Fruit fly (Drosophila melanogaster) whole organism, pupa: ENCODE measurements around the gene Rev1.

Experiments
- CG10348 ChIP-seq: fragments of 200-800 bp; sonication (Bioruptor generic); IDR thresholded peaks from 2 replicates; pipeline ENCODE4 v1.3.6; 2022; ENCODE audit warnings: missing biosample characterization, missing genetic modification characterization
- CG12605 ChIP-seq: fragments of 200-800 bp; sonication (Bioruptor generic); IDR thresholded peaks from 2 replicates; pipeline ENCODE4 v1.3.6; 2022; ENCODE audit warnings: missing biosample characterization, missing genetic modification characterization
- CG13204 ChIP-seq: fragments of 200-800 bp; sonication (Bioruptor generic); optimal IDR thresholded peaks from 2 replicates; lab custom pipeline; 2018; ENCODE audit warnings: missing biosample characterization, mild to moderate bottlenecking, missing genetic modification characterization, moderate library complexity
- CG14655 ChIP-seq: fragments of 200-800 bp; sonication (Bioruptor generic); optimal IDR thresholded peaks from 3 replicates; lab custom pipeline; 2017; ENCODE audit warnings: mild to moderate bottlenecking, missing biosample characterization, missing genetic modification reagents, missing genetic modification characterization
- CG15710 ChIP-seq: fragments of 200-800 bp; sonication (Bioruptor generic); optimal IDR thresholded peaks from 2 replicates; lab custom pipeline; 2018; ENCODE audit warnings: missing biosample characterization, mild to moderate bottlenecking, missing genetic modification characterization, moderate library complexity
- CG17806 ChIP-seq: fragments of 200-800 bp; sonication (Bioruptor generic); optimal IDR thresholded peaks from 2 replicates; lab custom pipeline; 2018; ENCODE audit warnings: missing biosample characterization, mild to moderate bottlenecking, missing genetic modification characterization, moderate library complexity
- CG32121 ChIP-seq: fragments of 200-800 bp; sonication (Bioruptor generic); IDR thresholded peaks from 2 replicates; pipeline ENCODE4 v1.3.6; 2022; ENCODE audit warnings: missing biosample characterization, missing genetic modification characterization
- CG34367 ChIP-seq: fragments of 200-800 bp; sonication (Bioruptor generic); optimal IDR thresholded peaks from 2 replicates; lab custom pipeline; 2018; ENCODE audit warnings: missing biosample characterization, mild to moderate bottlenecking, missing genetic modification characterization
- CG4496 ChIP-seq: fragments of 200-800 bp; sonication (Bioruptor generic); IDR thresholded peaks from 3 replicates; pipeline ENCODE4 v1.3.6; 2022; ENCODE audit warnings: missing biosample characterization, missing genetic modification characterization
- CG8159 ChIP-seq: fragments of 200-800 bp; sonication (Bioruptor generic); optimal IDR thresholded peaks from 3 replicates; lab custom pipeline; 2018; ENCODE audit warnings: missing biosample characterization, mild to moderate bottlenecking, missing genetic modification characterization, moderate library complexity
- CG8301 ChIP-seq: fragments of 200-800 bp; sonication (Bioruptor generic); optimal IDR thresholded peaks from 2 replicates; lab custom pipeline; 2018; ENCODE audit warnings: missing biosample characterization, mild to moderate bottlenecking, missing genetic modification characterization
- CG9948 ChIP-seq: fragments of 200-800 bp; sonication (Bioruptor generic); optimal IDR thresholded peaks from 2 replicates; lab custom pipeline; 2018; ENCODE audit warnings: missing biosample characterization, mild to moderate bottlenecking, missing genetic modification characterization, moderate library complexity
- D1 ChIP-seq: fragments of 200-800 bp; sonication (Bioruptor generic); optimal IDR thresholded peaks from 2 replicates; lab custom pipeline; 2018; ENCODE audit warnings: missing biosample characterization, mild to moderate bottlenecking, missing genetic modification characterization, moderate library complexity
- EcR ChIP-seq: fragments of 200-800 bp; sonication (Bioruptor generic); optimal IDR thresholded peaks from 3 replicates; lab custom pipeline; 2019; ENCODE audit warnings: missing biosample characterization, missing genetic modification characterization, mild to moderate bottlenecking, moderate library complexity, missing genetic modification reagents
- Ets98B ChIP-seq: fragments of 200-800 bp; sonication (Bioruptor generic); IDR thresholded peaks from 2 replicates; pipeline ENCODE4 v1.3.6; 2022; ENCODE audit warnings: missing biosample characterization, missing genetic modification characterization
- Pif1A ChIP-seq: fragments of 200-800 bp; sonication (Bioruptor generic); optimal IDR thresholded peaks from 3 replicates; lab custom pipeline; 2016; ENCODE audit warnings: missing biosample characterization, missing genetic modification characterization
- Pif1B ChIP-seq: fragments of 200-800 bp; sonication (Bioruptor generic); optimal IDR thresholded peaks from 3 replicates; lab custom pipeline; 2016; ENCODE audit warnings: missing biosample characterization, missing genetic modification characterization
- Snoo ChIP-seq: fragments of 200-800 bp; sonication (Bioruptor generic); optimal IDR thresholded peaks from 3 replicates; lab custom pipeline; 2017; ENCODE audit warnings: missing biosample characterization, mild to moderate bottlenecking, missing genetic modification characterization, inconsistent platforms
- fd96Ca ChIP-seq: fragments of 200-800 bp; sonication (Bioruptor generic); IDR thresholded peaks from 3 replicates; pipeline ENCODE4 v1.3.6; 2022; ENCODE audit warnings: missing biosample characterization, missing genetic modification characterization
- gl ChIP-seq: fragments of 200-800 bp; sonication (Bioruptor generic); optimal IDR thresholded peaks from 2 replicates; lab custom pipeline; 2018; ENCODE audit warnings: missing biosample characterization, mild to moderate bottlenecking, missing genetic modification characterization
- rn ChIP-seq: fragments of 200-800 bp; sonication (Bioruptor generic); IDR thresholded peaks from 2 replicates; pipeline ENCODE4 v1.3.6; 2022; ENCODE audit warnings: missing biosample characterization, missing genetic modification characterization

The Rev1 gene

DNA sequence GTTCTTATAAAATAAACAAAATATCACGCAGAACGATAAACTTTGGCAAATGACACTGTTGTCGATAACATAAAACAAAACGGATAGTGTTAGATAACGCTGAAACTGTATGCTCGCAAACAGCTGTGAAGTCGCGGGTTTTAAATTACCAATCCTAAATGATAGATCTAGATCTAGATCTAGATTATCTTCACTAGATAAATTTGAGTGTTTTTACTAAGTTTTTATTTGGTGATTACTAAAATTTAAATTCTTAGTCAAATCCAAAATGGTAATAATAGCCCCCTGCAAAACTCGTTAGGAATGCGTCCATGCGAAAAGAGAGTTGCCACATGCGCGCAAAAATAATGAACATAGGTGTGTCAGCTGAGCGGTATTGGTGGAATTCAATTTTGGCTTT lies at the start of gene Rev1, which contains the start of gene MED30:
Rev1 (plus strand) TSS at position 345 of the 400 bp plus-strand sequence.
MED30 (minus strand) TSS at position 71 of the 400 bp plus-strand sequence.
- TF ChIP-seq CG15710 (tag; lab: Kevin White, UChicago) (peak; percentile 85), Ets98B (GFP tag; lab: Robert Waterston, UW) (peak; percentile 93), rn (GFP tag; lab: Robert Waterston, UW) (peak; percentile 87), CG10348 (GFP tag; lab: Robert Waterston, UW) (peak; percentile 30; the same call in 1 of the 2 replicates), Pif1A (GFP tag; lab: Kevin White, UChicago) (peak; percentile 92), CG9948 (peak; percentile 82), CG14655 (GFP tag; lab: Kevin White, UChicago) (no peak), CG12605 (GFP tag; lab: Robert Waterston, UW) (peak; percentile 32; the same call in 1 of the 2 replicates), gl (tag; lab: Kevin White, UChicago) (peak; percentile 56), CG34367 (tag; lab: Kevin White, UChicago) (peak; percentile 82), CG13204 (GFP tag; lab: Kevin White, UChicago) (no peak), CG4496 (GFP tag; lab: Robert Waterston, UW) (peak; percentile 95), fd96Ca (peak; percentile 89), D1 (tag; lab: Kevin White, UChicago) (no peak), CG17806 (tag; lab: Kevin White, UChicago) (peak; percentile 86), Snoo (tag; lab: Kevin White, UChicago) (peak; percentile 90), CG8159 (tag; lab: Kevin White, UChicago) (peak; percentile 88), EcR (GFP tag; lab: Kevin White, UChicago) (peak; percentile 18), CG32121 (GFP tag; lab: Robert Waterston, UW) (peak; percentile 89), Pif1B (GFP tag; lab: Kevin White, UChicago) (peak; percentile 89), CG8301 (tag; lab: Kevin White, UChicago) (peak; percentile 86)

DNA sequence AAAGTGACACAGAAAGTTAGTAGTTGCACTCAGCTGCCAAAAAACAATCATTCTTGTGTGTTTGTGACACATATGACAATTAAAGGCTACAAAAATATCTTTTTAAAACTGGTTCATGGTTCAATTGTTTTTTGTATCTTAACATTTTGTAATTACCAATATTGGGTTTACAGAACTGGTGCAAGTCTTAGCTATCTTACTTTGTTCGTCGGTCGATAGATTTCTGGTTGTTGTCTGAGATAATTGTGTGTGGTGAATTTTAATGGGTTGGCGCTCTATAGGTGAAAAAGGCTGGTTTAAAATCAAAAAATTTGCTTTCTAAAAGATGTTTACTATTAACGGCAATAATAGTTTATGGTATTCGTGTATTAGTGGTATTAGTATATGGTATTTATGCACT lies 49.5 kb upstream of the Rev1 start:
- TF ChIP-seq CG4496 (GFP tag; lab: Robert Waterston, UW) (no peak), CG17806 (tag; lab: Kevin White, UChicago) (no peak)

DNA sequence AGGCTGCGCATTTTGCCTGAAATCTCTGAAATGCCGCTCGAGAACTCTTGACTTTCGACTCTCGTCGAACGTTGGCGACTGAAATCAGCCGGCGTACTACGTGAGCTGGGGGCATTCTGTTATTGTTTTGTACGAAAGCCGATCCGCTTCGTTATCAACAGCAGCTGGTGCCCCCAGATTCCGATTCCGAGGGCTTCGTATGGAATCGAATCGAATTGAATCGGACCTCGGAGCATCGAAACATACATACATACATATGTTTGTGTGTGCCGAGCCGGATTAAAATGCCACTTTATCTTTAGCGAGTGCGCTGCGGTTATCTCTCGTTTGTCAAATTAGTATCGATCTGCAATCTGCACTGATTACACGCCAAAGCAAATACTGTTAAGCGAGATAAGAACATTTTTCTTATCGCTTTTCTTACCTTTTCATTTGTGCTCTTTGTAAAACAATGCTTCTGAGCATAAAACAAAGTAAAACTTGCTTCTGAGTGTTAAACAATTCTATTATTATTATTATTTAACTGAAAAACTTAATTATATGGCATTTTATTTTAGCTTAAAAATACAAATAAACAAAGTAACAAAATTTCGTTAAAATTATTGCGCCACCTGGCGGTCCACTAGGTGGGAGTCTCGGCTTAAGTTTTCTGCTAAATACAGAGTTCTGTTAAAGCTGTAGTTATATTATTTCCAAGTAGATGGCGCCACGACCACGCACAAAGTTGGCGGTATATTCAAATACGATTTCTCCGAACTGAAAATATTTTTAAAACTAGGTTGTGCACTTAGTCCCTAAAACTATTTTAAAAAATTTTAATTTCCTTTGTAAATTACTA lies 47.5 kb upstream of the Rev1 start, which contains the start of gene Reg-2:
Reg-2 (minus strand) TSS at position 80 of the 838 bp plus-strand sequence.
- TF ChIP-seq CG14655 (GFP tag; lab: Kevin White, UChicago): no peak
- peak; percentile 13 for TF ChIP-seq EcR (GFP tag; lab: Kevin White, UChicago)

DNA sequence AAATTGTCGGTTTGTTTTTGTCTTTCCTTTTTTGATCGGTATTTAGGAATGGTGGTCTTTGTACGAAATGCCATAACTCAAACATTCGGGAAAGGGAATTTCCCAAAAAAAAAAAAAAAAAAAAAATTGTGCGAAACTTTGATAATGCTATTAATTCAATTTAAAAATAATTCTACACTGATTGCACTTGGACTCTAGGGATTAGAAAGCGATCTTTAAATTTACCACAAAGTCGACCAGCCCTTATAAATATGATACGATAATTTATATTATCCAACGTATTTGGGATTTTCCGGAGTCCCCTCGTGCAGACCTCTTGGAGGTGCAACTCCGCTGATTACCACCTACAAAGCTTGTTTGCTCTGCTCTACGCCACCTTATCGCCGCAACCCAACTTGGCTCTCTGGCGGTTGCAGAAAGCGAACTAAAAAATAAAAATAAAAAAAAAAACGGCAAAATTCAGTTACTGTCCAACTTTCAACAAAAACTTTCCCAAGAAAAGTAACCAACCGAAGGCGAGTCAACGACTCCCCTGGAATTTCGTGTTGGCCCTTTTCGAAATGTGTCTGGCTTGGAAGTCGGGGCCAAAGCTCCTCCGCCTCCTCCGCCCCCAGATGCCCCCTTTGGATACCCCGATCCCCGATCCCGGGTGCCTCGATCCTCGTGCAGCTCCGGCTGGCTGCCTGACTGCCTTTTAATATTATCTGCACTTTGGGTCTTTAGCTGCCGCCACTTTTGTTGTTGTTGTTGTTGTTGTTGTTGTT lies 46.4 kb upstream of the Rev1 start:
- TF ChIP-seq EcR (GFP tag; lab: Kevin White, UChicago): peak; percentile 89
- TF ChIP-seq CG15710 (tag; lab: Kevin White, UChicago): no peak
- peak; percentile 9 for TF ChIP-seq CG13204 (GFP tag; lab: Kevin White, UChicago)

DNA sequence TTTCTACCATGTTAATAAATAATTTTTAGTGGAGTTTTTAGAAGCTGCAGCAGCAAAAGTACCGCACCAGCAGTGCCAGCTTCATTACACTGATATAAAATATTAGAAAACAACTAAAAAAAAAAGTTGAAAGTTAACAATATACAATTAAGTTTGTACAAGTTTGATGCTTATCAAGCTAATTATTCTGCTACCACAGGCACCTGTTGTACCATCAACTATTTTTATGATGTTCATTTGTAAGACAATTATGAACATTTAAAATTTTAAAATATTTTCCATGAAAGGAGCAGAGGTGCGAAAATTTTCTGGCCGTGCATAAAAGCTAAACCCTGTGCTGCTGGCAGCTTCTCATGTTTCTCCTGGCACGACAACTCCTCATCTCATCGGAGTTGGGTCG lies 45.8 kb upstream of the Rev1 start:
- peak; percentile 49; the same call in 1 of the 2 replicates for TF ChIP-seq CG32121 (GFP tag; lab: Robert Waterston, UW)
- TF ChIP-seq Ets98B (GFP tag; lab: Robert Waterston, UW): peak; percentile 41; the same call in 1 of the 2 replicates
- TF ChIP-seq Snoo (tag; lab: Kevin White, UChicago): peak; percentile 39
- TF ChIP-seq CG9948: peak; percentile 87
- TF ChIP-seq rn (GFP tag; lab: Robert Waterston, UW): no peak
- peak; percentile 85 for TF ChIP-seq CG17806 (tag; lab: Kevin White, UChicago)
- TF ChIP-seq gl (tag; lab: Kevin White, UChicago): peak; percentile 64
- TF ChIP-seq fd96Ca: 0 out of 3 replicates have a peak, but pooled peaks have one; percentile 20
- peak; percentile 56 for TF ChIP-seq CG15710 (tag; lab: Kevin White, UChicago)
- no peak for TF ChIP-seq CG13204 (GFP tag; lab: Kevin White, UChicago)
- TF ChIP-seq CG4496 (GFP tag; lab: Robert Waterston, UW): peak; percentile 62
- no peak for TF ChIP-seq CG10348 (GFP tag; lab: Robert Waterston, UW)
- TF ChIP-seq Pif1A (GFP tag; lab: Kevin White, UChicago): peak; percentile 75
- TF ChIP-seq Pif1B (GFP tag; lab: Kevin White, UChicago): peak; percentile 81
- TF ChIP-seq EcR (GFP tag; lab: Kevin White, UChicago): no peak
- peak; percentile 61 for TF ChIP-seq CG8159 (tag; lab: Kevin White, UChicago)
- TF ChIP-seq D1 (tag; lab: Kevin White, UChicago): no peak
- peak; percentile 91 for TF ChIP-seq CG8301 (tag; lab: Kevin White, UChicago)
- peak; percentile 72 for TF ChIP-seq CG34367 (tag; lab: Kevin White, UChicago)
- peak; percentile 94 for TF ChIP-seq CG14655 (GFP tag; lab: Kevin White, UChicago)
- TF ChIP-seq CG12605 (GFP tag; lab: Robert Waterston, UW): peak; percentile 14; the same call in 1 of the 2 replicates
